Worm (Caenorhabditis elegans): Measurements from ENCODE around the gene srbc-43.
A peak's percentile ranks its signal among the peaks of the same experiment; 100 is the strongest.

srbc-43 gene

ce11 chrV:12743778-12744502 is 46.4 kb downstream of the srbc-43 start:
- TF ChIP-seq gmeb-1 (tag; optimal IDR thresholded peaks at IDR 0.05): no peak
- no peak for TF ChIP-seq unc-39 (tag; optimal IDR thresholded peaks at IDR 0.05)
- TF ChIP-seq zag-1 (tag; optimal IDR thresholded peaks at IDR 0.05): no peak
- TF ChIP-seq C34F6.9 (tag; optimal IDR thresholded peaks at IDR 0.05): no peak
- no peak for TF ChIP-seq R02D3.7 (tag; optimal IDR thresholded peaks at IDR 0.05)
- no peak for TF ChIP-seq ztf-4 (tag; optimal IDR thresholded peaks at IDR 0.05)
- no peak for TF ChIP-seq lin-39 (tag; optimal IDR thresholded peaks at IDR 0.05)
- TF ChIP-seq fos-1 (tag; optimal IDR thresholded peaks at IDR 0.05): no peak
- no peak for TF ChIP-seq elt-3 (tag; optimal IDR thresholded peaks at IDR 0.05)

- peak; percentile 8 for TF ChIP-seq gmeb-1 (tag; optimal IDR thresholded peaks at IDR 0.05)
- TF ChIP-seq Y55F3AM.14 (GFP tag; optimal IDR thresholded peaks at IDR 0.05): no peak
- TF ChIP-seq crh-2 (tag; optimal IDR thresholded peaks at IDR 0.05): peak; percentile 70
- no peak for TF ChIP-seq lsy-2 (tag; optimal IDR thresholded peaks at IDR 0.05)
- peak; percentile 82 for TF ChIP-seq fos-1 (tag; optimal IDR thresholded peaks at IDR 0.05)
- TF ChIP-seq ztf-11 (tag; optimal IDR thresholded peaks at IDR 0.05): no peak
- TF ChIP-seq zag-1 (tag; optimal IDR thresholded peaks at IDR 0.05): no peak
- no peak for TF ChIP-seq elt-3 (tag; optimal IDR thresholded peaks at IDR 0.05)
- TF ChIP-seq nhr-6 (tag; optimal IDR thresholded peaks at IDR 0.05): no peak
- TF ChIP-seq nhr-129 (tag; optimal IDR thresholded peaks at IDR 0.05): peak; percentile 96
- TF ChIP-seq C34F6.9 (tag; optimal IDR thresholded peaks at IDR 0.05): no peak
- no peak for TF ChIP-seq nhr-12 (tag; optimal IDR thresholded peaks at IDR 0.05)
- peak; percentile 54 for TF ChIP-seq sma-9 (GFP tag; optimal IDR thresholded peaks at IDR 0.05)
- no peak for TF ChIP-seq sma-9 (tag; optimal IDR thresholded peaks at IDR 0.05)
- TF ChIP-seq ama-1 (optimal IDR thresholded peaks at IDR 0.05): no peak
Observed at ce11 chrV:12741684-12742083, 48.6 kb downstream of the srbc-43 start, which contains the start of gene hrg-7. Gene hrg-7 (plus strand): TSS chrV:12742041.
